Worm (Caenorhabditis elegans): Measurements from ENCODE around the gene nhr-189.

The nhr-189 gene

ce11 chrV:3860123-3860522 is at the start of gene nhr-189:
Gene nhr-189, minus strand, starts transcription at chrV:3860243.
- TF ChIP-seq M03D4.4 (tag; optimal IDR thresholded peaks at IDR 0.05) (no peak), snpc-4 (tag; optimal IDR thresholded peaks at IDR 0.05) (no peak), unc-120 (tag; optimal IDR thresholded peaks at IDR 0.05; ENCODE audit: poor library complexity, severe bottlenecking) (no peak), elt-1 (tag; optimal IDR thresholded peaks at IDR 0.05; ENCODE audit: borderline replicate concordance, insufficient read depth) (no peak), unc-62 (GFP tag; optimal IDR thresholded peaks at IDR 0.05) (no peak), bed-3 (GFP tag; optimal IDR thresholded peaks at IDR 0.05) (no peak), nhr-2 (tag; optimal IDR thresholded peaks at IDR 0.05) (no peak), ztf-11 (tag; optimal IDR thresholded peaks at IDR 0.05) (no peak), lsy-2 (tag; optimal IDR thresholded peaks at IDR 0.05) (no peak), unc-39 (tag; optimal IDR thresholded peaks at IDR 0.05) (no peak), tbx-8 (GFP tag; optimal IDR thresholded peaks at IDR 0.05) (no peak), mls-2 (tag; optimal IDR thresholded peaks at IDR 0.05) (no peak), lin-32 (GFP tag; optimal IDR thresholded peaks at IDR 0.05) (no peak), flh-1 (GFP tag; optimal IDR thresholded peaks at IDR 0.05) (no peak), drap-1 (GFP tag; optimal IDR thresholded peaks at IDR 0.05) (no peak), sptf-1 (tag; optimal IDR thresholded peaks at IDR 0.05) (no peak), pha-4 (tag; optimal IDR thresholded peaks at IDR 0.05) (no peak), zip-8 (tag; optimal IDR thresholded peaks at IDR 0.05) (no peak), nhr-76 (tag; optimal IDR thresholded peaks at IDR 0.05) (no peak), hlh-1 (tag; optimal IDR thresholded peaks at IDR 0.05) (no peak)

ce11 chrV:3905841-3906240 is 45.8 kb upstream of the nhr-189 start, which contains the start of gene nhr-156:
Gene nhr-156, plus strand, starts transcription at chrV:3906106.
- TF ChIP-seq mep-1 (tag; optimal IDR thresholded peaks at IDR 0.05) (no peak), ham-2 (GFP tag; optimal IDR thresholded peaks at IDR 0.05) (no peak), flh-1 (GFP tag; optimal IDR thresholded peaks at IDR 0.05) (no peak), unc-62 (GFP tag; optimal IDR thresholded peaks at IDR 0.05) (no peak), M03D4.4 (tag; optimal IDR thresholded peaks at IDR 0.05) (no peak), mab-5 (tag; optimal IDR thresholded peaks at IDR 0.05) (no peak), tbx-8 (GFP tag; optimal IDR thresholded peaks at IDR 0.05) (no peak), nhr-2 (tag; optimal IDR thresholded peaks at IDR 0.05) (no peak), nhr-28 (tag; optimal IDR thresholded peaks at IDR 0.05) (no peak), unc-120 (tag; optimal IDR thresholded peaks at IDR 0.05; ENCODE audit: poor library complexity, severe bottlenecking) (no peak), blmp-1 (tag; optimal IDR thresholded peaks at IDR 0.05) (no peak), ceh-83 (GFP tag; optimal IDR thresholded peaks at IDR 0.05) (no peak), elt-3 (tag; optimal IDR thresholded peaks at IDR 0.05) (no peak), ces-1 (GFP tag; optimal IDR thresholded peaks at IDR 0.05) (no peak), nhr-76 (tag; optimal IDR thresholded peaks at IDR 0.05) (no peak), zip-8 (tag; optimal IDR thresholded peaks at IDR 0.05) (no peak), nhr-12 (tag; optimal IDR thresholded peaks at IDR 0.05) (no peak), sptf-1 (tag; optimal IDR thresholded peaks at IDR 0.05) (no peak), mls-2 (tag; optimal IDR thresholded peaks at IDR 0.05) (no peak), bed-3 (GFP tag; optimal IDR thresholded peaks at IDR 0.05) (no peak)

- no peak for TF ChIP-seq ceh-39 (tag; optimal IDR thresholded peaks at IDR 0.05)
- no peak for TF ChIP-seq cnd-1 (tag; optimal IDR thresholded peaks at IDR 0.05)
- TF ChIP-seq tbx-8 (GFP tag; optimal IDR thresholded peaks at IDR 0.05), result no peak
- no peak for TF ChIP-seq elt-3 (tag; optimal IDR thresholded peaks at IDR 0.05)
- TF ChIP-seq pha-4 (tag; optimal IDR thresholded peaks at IDR 0.05), result no peak
- no peak for TF ChIP-seq unc-120 (tag; optimal IDR thresholded peaks at IDR 0.05; ENCODE audit: poor library complexity, severe bottlenecking)
- TF ChIP-seq nhr-28 (tag; optimal IDR thresholded peaks at IDR 0.05), result no peak
- no peak for TF ChIP-seq nhr-76 (tag; optimal IDR thresholded peaks at IDR 0.05)
- TF ChIP-seq snpc-4 (tag; optimal IDR thresholded peaks at IDR 0.05), result no peak
- TF ChIP-seq bed-3 (GFP tag; optimal IDR thresholded peaks at IDR 0.05), result no peak
- no peak for TF ChIP-seq ham-2 (GFP tag; optimal IDR thresholded peaks at IDR 0.05)
- no peak for TF ChIP-seq M03D4.4 (tag; optimal IDR thresholded peaks at IDR 0.05)
- no peak for TF ChIP-seq nhr-237 (tag; optimal IDR thresholded peaks at IDR 0.05)
- TF ChIP-seq flh-1 (GFP tag; optimal IDR thresholded peaks at IDR 0.05), result no peak
- no peak for TF ChIP-seq lsy-2 (tag; optimal IDR thresholded peaks at IDR 0.05)
- TF ChIP-seq mep-1 (tag; optimal IDR thresholded peaks at IDR 0.05), result no peak
- TF ChIP-seq elt-1 (tag; optimal IDR thresholded peaks at IDR 0.05; ENCODE audit: borderline replicate concordance, insufficient read depth), result no peak
- no peak for TF ChIP-seq nhr-2 (tag; optimal IDR thresholded peaks at IDR 0.05)
- TF ChIP-seq mab-5 (tag; optimal IDR thresholded peaks at IDR 0.05), result no peak
- TF ChIP-seq lin-32 (GFP tag; optimal IDR thresholded peaks at IDR 0.05), result no peak
These were observed 43.4 kb upstream of the nhr-189 start for ce11 chrV:3903424-3903823.

ce11 chrV:3902458-3903157 is 42.6 kb upstream of the nhr-189 start, which contains the start of the genes str-229 and srh-190:
Gene str-229, minus strand, starts transcription at chrV:3902558.
Gene srh-190, plus strand, starts transcription at chrV:3903107.
- TF ChIP-seq tbx-8 (GFP tag; optimal IDR thresholded peaks at IDR 0.05), result no peak
- no peak for TF ChIP-seq mab-5 (tag; optimal IDR thresholded peaks at IDR 0.05)
- no peak for TF ChIP-seq ceh-39 (tag; optimal IDR thresholded peaks at IDR 0.05)
- no peak for TF ChIP-seq ces-1 (GFP tag; optimal IDR thresholded peaks at IDR 0.05)
- no peak for TF ChIP-seq lsy-2 (tag; optimal IDR thresholded peaks at IDR 0.05)

Measured in whole organism, mixed stage, embryonic.